Fruit fly (Drosophila melanogaster): ENCODE measurements around the gene CG10561.

The CG10561 gene

DNA sequence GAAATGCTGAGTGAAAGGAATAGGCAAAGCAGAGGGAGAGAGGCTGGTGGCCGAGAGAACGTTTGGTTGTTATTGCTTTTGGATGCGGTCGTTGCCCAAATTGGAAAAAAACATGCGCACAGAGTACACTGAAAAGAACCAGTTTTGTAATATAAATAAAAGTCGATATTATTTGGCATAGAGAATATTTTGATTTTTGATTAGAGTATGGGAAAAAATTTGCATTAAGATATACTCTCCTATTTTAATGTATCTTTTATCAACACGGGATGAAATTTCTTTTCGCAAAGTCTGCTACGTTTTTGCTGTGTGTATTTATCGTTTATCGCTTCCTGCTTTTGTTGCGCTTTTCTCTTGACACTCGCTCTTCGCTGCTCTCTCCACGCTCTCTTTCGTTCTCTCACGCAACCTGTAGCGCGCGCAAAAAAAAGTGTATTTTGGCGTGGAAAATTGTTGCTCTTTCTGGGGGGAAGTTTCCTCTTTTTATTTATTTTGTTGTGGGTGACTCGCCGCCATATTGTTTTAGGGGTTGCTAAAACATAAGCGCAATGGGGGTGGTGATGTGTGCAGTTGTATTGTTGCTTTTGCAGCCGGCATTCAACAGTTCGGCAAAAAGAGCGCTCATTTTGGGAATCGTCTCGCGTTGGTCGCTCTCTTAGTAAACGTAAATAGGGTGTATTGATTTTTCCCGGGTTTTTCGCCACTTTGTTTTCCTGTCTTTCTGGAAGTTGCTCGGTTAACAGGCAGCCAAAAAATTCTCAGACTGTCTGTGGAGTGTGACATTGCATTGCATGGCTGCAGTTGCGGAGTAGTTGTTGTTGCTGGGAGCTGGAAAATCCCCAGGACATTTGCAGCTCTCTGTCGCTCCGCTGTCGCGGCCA is 51.0 kb downstream of the CG10561 start (continued):
- TF ChIP-seq Vsx1 (GFP tag; optimal IDR thresholded peaks at IDR 0.05) (peak; percentile 89), dpn (GFP tag; optimal IDR thresholded peaks at IDR 0.05) (peak; percentile 96 to 97), Mad (GFP tag; optimal IDR thresholded peaks at IDR 0.05) (peak; percentile 95), bbx (GFP tag; IDR thresholded peaks at IDR 0.05; ENCODE audit: partially characterized antibody) (0 out of 2 replicates have a peak, but pooled peaks have one; percentile 8), tll (GFP tag; optimal IDR thresholded peaks at IDR 0.05) (peak in 1 of 2 experiments; percentile 24), NC2α (GFP tag; optimal IDR thresholded peaks at IDR 0.05) (peak; percentile 93), zen2 (GFP tag; IDR thresholded peaks at IDR 0.05; ENCODE audit: partially characterized antibody) (no peak), ham (GFP tag; IDR thresholded peaks at IDR 0.05) (peak; percentile 84; the same call in 1 of the 2 replicates), slou (GFP tag; optimal IDR thresholded peaks at IDR 0.05) (peak; percentile 97), Side (GFP tag; optimal IDR thresholded peaks at IDR 0.05) (peak; percentile 96), Dip3 (GFP tag; optimal IDR thresholded peaks at IDR 0.05) (peak; percentile 91), amos (GFP tag; IDR thresholded peaks at IDR 0.05; ENCODE audit: partially characterized antibody) (no peak), ewg (GFP tag; optimal IDR thresholded peaks at IDR 0.05) (peak; percentile 99), CG17912 (GFP tag; optimal IDR thresholded peaks at IDR 0.05) (peak; percentile 67), CG10543 (GFP tag; optimal IDR thresholded peaks at IDR 0.05) (peak; percentile 91), caup (GFP tag; optimal IDR thresholded peaks at IDR 0.05; ENCODE audit: severe bottlenecking) (peak; percentile 95), CG8478 (optimal IDR thresholded peaks at IDR 0.05) (no peak), CG1647 (GFP tag; optimal IDR thresholded peaks at IDR 0.05) (peak; percentile 90), cg (GFP tag; optimal IDR thresholded peaks at IDR 0.05) (no peak), Dip2 (GFP tag; IDR thresholded peaks at IDR 0.05) (peak; percentile 67), Poxn (GFP tag; IDR thresholded peaks at IDR 0.05) (peak; percentile 74), Tbp (GFP tag; optimal IDR thresholded peaks at IDR 0.05) (no peak), Ets65A (GFP tag) (peak; percentile 97), ind (GFP tag; optimal IDR thresholded peaks at IDR 0.05) (peak; percentile 98), CG8290 (GFP tag; optimal IDR thresholded peaks at IDR 0.05) (peak; percentile 95), CG8290 (tag; optimal IDR thresholded peaks at IDR 0.05) (peak; percentile 70 to 83), Camta (GFP tag; optimal IDR thresholded peaks at IDR 0.05) (peak; percentile 98), CG18262 (tag; optimal IDR thresholded peaks at IDR 0.05) (peak; percentile 98), ro (GFP tag; IDR thresholded peaks at IDR 0.05) (peak; percentile 92), CG13123 (GFP tag; optimal IDR thresholded peaks at IDR 0.05) (peak; percentile 93), CG15011 (GFP tag; optimal IDR thresholded peaks at IDR 0.05) (peak; percentile 95), CG14441 (GFP tag; IDR thresholded peaks at IDR 0.05) (peak; percentile 98), fru (optimal IDR thresholded peaks at IDR 0.05) (no peak), Abd-B (GFP tag; optimal IDR thresholded peaks at IDR 0.05) (no peak), usp (GFP tag; optimal IDR thresholded peaks at IDR 0.05) (no peak), jigr1 (GFP tag; IDR thresholded peaks at IDR 0.05) (peak; percentile 94), CG11247 (GFP tag; IDR thresholded peaks at IDR 0.05) (peak; percentile 93), CG7372 (GFP tag; IDR thresholded peaks at IDR 0.05) (peak; percentile 97), Dad (GFP tag; optimal IDR thresholded peaks at IDR 0.05) (peak; percentile 87), NfI (GFP tag; optimal IDR thresholded peaks at IDR 0.05) (peak; percentile 93), CG11504 (tag; optimal IDR thresholded peaks at IDR 0.05) (peak; percentile 96), CG16863 (GFP tag; optimal IDR thresholded peaks at IDR 0.05) (peak; percentile 94), sqz (GFP tag; optimal IDR thresholded peaks at IDR 0.05) (peak; percentile 98), sc (optimal IDR thresholded peaks at IDR 0.05) (no peak), sc (GFP tag; optimal IDR thresholded peaks at IDR 0.05) (peak; percentile 91), CG17186 (GFP tag; optimal IDR thresholded peaks at IDR 0.05) (peak; percentile 89), CG6689 (GFP tag; IDR thresholded peaks at IDR 0.05) (peak; percentile 98), vnd (GFP tag; IDR thresholded peaks at IDR 0.05; ENCODE audit: partially characterized antibody) (no peak), Taf1 (GFP tag; IDR thresholded peaks at IDR 0.05) (peak; percentile 93), CG9437 (GFP tag; optimal IDR thresholded peaks at IDR 0.05) (peak; percentile 87)

Measured in whole organism, embryonic.